Fruit fly (Drosophila melanogaster): ENCODE measurements around the gene CG3106.

The CG3106 gene

DNA sequence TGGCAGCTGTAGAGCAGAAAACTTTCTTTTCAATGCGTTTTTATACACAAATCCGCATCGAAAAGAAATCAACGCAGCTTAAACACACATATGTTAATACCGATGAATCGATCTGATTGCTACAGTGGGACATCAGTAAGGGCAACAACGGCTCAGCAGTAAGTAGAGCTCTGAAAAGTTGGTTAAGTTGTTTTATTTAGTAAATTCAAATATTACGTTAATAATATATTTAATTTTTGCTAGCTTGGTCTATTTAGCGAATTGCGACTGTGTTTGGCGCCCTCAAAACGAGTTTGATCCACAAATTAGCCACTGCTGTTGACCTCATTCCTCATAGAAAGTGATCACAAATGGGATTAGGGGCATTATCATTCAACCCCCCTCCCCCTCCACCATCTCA is 10.7 kb downstream of the CG3106 start (continued):
- no peak for TF ChIP-seq ato (GFP tag; IDR thresholded peaks at IDR 0.05; ENCODE audit: partially characterized antibody)
- TF ChIP-seq disco-r (GFP tag; optimal IDR thresholded peaks at IDR 0.05) = no peak
- TF ChIP-seq shn (GFP tag; optimal IDR thresholded peaks at IDR 0.05) = no peak
- peak; percentile 10 for TF ChIP-seq CG13296 (GFP tag; optimal IDR thresholded peaks at IDR 0.05)
- TF ChIP-seq tio (GFP tag; optimal IDR thresholded peaks at IDR 0.05) = no peak
- no peak for TF ChIP-seq schlank (tag; optimal IDR thresholded peaks at IDR 0.05)
- TF ChIP-seq Ssrp (tag; optimal IDR thresholded peaks at IDR 0.05) = peak; percentile 65
- no peak for TF ChIP-seq CG7271 (tag; optimal IDR thresholded peaks at IDR 0.05)
- no peak for TF ChIP-seq CG10147 (GFP tag; optimal IDR thresholded peaks at IDR 0.05)
- TF ChIP-seq CG6254 (GFP tag; optimal IDR thresholded peaks at IDR 0.05) = no peak
- TF ChIP-seq CG10366 (GFP tag; IDR thresholded peaks at IDR 0.05) = peak; percentile 65
- no peak for TF ChIP-seq ham (GFP tag; IDR thresholded peaks at IDR 0.05)
- no peak for TF ChIP-seq C15 (GFP tag; IDR thresholded peaks at IDR 0.05)
- peak in 1 of 2 experiments; percentile 63 for TF ChIP-seq Hr51 (GFP tag; optimal IDR thresholded peaks at IDR 0.05)
- TF ChIP-seq fru (optimal IDR thresholded peaks at IDR 0.05) = no peak
- TF ChIP-seq ro (GFP tag; IDR thresholded peaks at IDR 0.05) = 0 out of 2 replicates have a peak, but pooled peaks have one; percentile 26
- TF ChIP-seq CG10654 (GFP tag; optimal IDR thresholded peaks at IDR 0.05) = peak; percentile 24
- TF ChIP-seq Sin3A (optimal IDR thresholded peaks at IDR 0.05) = no peak
- peak; percentile 68 for TF ChIP-seq gem (tag; optimal IDR thresholded peaks at IDR 0.05)
- no peak for TF ChIP-seq al (GFP tag; IDR thresholded peaks at IDR 0.05)
- peak; percentile 11 for TF ChIP-seq HHEX (GFP tag; optimal IDR thresholded peaks at IDR 0.05)
- peak; percentile 75 for TF ChIP-seq HLH3B (GFP tag; IDR thresholded peaks at IDR 0.05)
- peak; percentile 66 for TF ChIP-seq CG13424 (tag; optimal IDR thresholded peaks at IDR 0.05)
- TF ChIP-seq ERR (GFP tag; optimal IDR thresholded peaks at IDR 0.05) = no peak
- TF ChIP-seq B-H2 (GFP tag; optimal IDR thresholded peaks at IDR 0.05) = no peak
- no peak for TF ChIP-seq CkIIα-i1 (GFP tag; IDR thresholded peaks at IDR 0.05)
- no peak for TF ChIP-seq zf30C (GFP tag; optimal IDR thresholded peaks at IDR 0.05)
- TF ChIP-seq fd102C (GFP tag; optimal IDR thresholded peaks at IDR 0.05) = no peak
- no peak for TF ChIP-seq Ravus (GFP tag; IDR thresholded peaks at IDR 0.05)
- no peak for TF ChIP-seq CG1602 (GFP tag; optimal IDR thresholded peaks at IDR 0.05)
- TF ChIP-seq CG10543 (GFP tag; optimal IDR thresholded peaks at IDR 0.05) = no peak
- TF ChIP-seq Side (GFP tag; optimal IDR thresholded peaks at IDR 0.05) = no peak
- peak; percentile 61 for TF ChIP-seq CG10979 (tag; optimal IDR thresholded peaks at IDR 0.05)
- no peak for TF ChIP-seq CG13775 (GFP tag; optimal IDR thresholded peaks at IDR 0.05)
- no peak for TF ChIP-seq insv (GFP tag; optimal IDR thresholded peaks at IDR 0.05)
- 0 out of 3 replicates have a peak, but pooled peaks have one; percentile 38 for TF ChIP-seq CG11695 (GFP tag; IDR thresholded peaks at IDR 0.05)
- peak; percentile 13 for TF ChIP-seq fd3F (GFP tag; optimal IDR thresholded peaks at IDR 0.05)
- TF ChIP-seq CG12769 (tag; optimal IDR thresholded peaks at IDR 0.05) = peak; percentile 61
- peak; percentile 1 for TF ChIP-seq Max (GFP tag; optimal IDR thresholded peaks at IDR 0.05)

DNA sequence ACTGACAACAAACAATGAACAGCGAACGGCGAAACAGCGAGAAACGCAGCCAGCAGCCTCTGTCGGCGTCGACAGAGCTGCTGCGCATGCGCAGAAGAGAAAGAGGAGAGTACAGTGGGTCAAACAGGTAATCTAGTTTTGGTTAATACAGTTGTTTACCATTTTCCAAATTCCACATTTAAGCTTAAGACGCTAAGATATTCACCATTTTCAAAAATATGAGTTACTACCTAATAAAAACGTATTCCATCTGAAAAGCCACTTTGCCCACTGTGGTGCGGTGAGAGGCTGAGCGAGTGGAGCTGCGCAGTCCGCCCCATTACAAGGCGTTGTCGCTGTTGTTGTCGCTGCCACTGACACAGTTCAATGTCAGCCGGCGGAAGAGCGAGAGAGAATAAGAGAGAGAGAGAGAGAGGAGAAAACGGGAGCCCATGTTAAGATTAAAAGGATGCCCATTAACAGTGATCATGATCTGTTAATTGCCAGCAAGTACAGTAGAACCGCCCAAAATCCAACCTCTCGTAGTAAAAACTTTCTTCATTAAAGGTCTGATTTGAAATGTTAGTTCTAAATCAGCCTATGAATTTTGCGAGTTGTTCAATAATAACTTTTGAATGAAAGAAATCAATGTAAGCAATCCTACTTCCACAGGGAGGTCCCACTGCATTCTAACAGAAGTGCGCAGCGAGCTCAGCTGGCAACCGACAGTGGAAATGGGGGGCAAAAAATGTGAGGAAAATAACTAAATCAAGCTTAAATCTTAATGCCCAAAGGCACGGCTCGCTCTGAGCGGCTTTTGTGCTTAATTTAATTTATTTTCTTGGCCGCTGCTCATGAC is 11.7 kb downstream of the CG3106 start:
- TF ChIP-seq Elba2 (GFP tag; optimal IDR thresholded peaks at IDR 0.05) (peak; percentile 59), dm (GFP tag; optimal IDR thresholded peaks at IDR 0.05) (peak; percentile 90), HHEX (GFP tag; optimal IDR thresholded peaks at IDR 0.05) (peak; percentile 92), Ptx1 (GFP tag; IDR thresholded peaks at IDR 0.05) (peak; percentile 96), cato (GFP tag; optimal IDR thresholded peaks at IDR 0.05; ENCODE audit: borderline replicate concordance) (peak; percentile 90), gce (GFP tag; IDR thresholded peaks at IDR 0.05) (peak; percentile 96), cas (GFP tag; IDR thresholded peaks at IDR 0.05) (peak; percentile 66), Atf6 (GFP tag; IDR thresholded peaks at IDR 0.05) (peak; percentile 90), Xrp1 (GFP tag; IDR thresholded peaks at IDR 0.05) (peak; percentile 98), chm (GFP tag; IDR thresholded peaks at IDR 0.05) (peak; percentile 98), lola (GFP tag; optimal IDR thresholded peaks at IDR 0.05) (peak in 1 of 3 experiments; percentile 94), corto (GFP tag; optimal IDR thresholded peaks at IDR 0.05) (peak; percentile 81), tna (GFP tag; IDR thresholded peaks at IDR 0.05; ENCODE audit: partially characterized antibody) (no peak)
